Worm (Caenorhabditis elegans) whole organism, L3 larva: ENCODE measurements around the gene nlp-26.

Experiments used
- ZK546.5 ChIP-seq: sonication (generic microtip); optimal IDR thresholded peaks from 2 replicates; lab custom pipeline; 2017; ENCODE audit warnings: missing biosample characterization, missing genetic modification characterization
- ceh-82 ChIP-seq: fragments of 150-350 bp; optimal IDR thresholded peaks from 2 replicates; lab custom pipeline; 2014; ENCODE audit warnings: missing biosample characterization, missing genetic modification characterization
- elt-2 ChIP-seq: sonication (generic microtip); optimal IDR thresholded peaks from 2 replicates; lab custom pipeline; 2016; ENCODE audit warnings: missing genetic modification reagents, mild to moderate bottlenecking, missing genetic modification characterization, missing compliant biosample characterization
- nhr-28 ChIP-seq: fragments of 150-350 bp; optimal IDR thresholded peaks from 2 replicates; lab custom pipeline; 2014; ENCODE audit warnings: missing biosample characterization, missing genetic modification characterization
- nhr-76 ChIP-seq: fragments of 150-350 bp; sonication (generic microtip); optimal IDR thresholded peaks from 5 replicates; lab custom pipeline; 2014; ENCODE audit warnings: missing biosample characterization, missing genetic modification characterization
- sea-2 ChIP-seq: fragments of 150-350 bp; sonication (generic microtip); optimal IDR thresholded peaks from 4 replicates; lab custom pipeline; 2014; ENCODE audit warnings: missing biosample characterization, missing genetic modification reagents, missing genetic modification characterization
- snpc-4 ChIP-seq: fragments of 150-350 bp; optimal IDR thresholded peaks from 2 replicates; lab custom pipeline; 2014; ENCODE audit warnings: missing biosample characterization, missing genetic modification characterization
- tbx-2 ChIP-seq: sonication (generic microtip); optimal IDR thresholded peaks from 2 replicates; lab custom pipeline; 2016; ENCODE audit warnings: mild to moderate bottlenecking, missing genetic modification characterization, missing compliant biosample characterization

ce11 chrV:19624749-19625148 lies 11.5 kb downstream of the nlp-26 start, which contains the start of gene dyf-19:
- TF ChIP-seq ceh-82 (tag; lab: Kevin White, UChicago) (no peak), ZK546.5 (no peak), nhr-76 (tag; lab: Kevin White, UChicago) (no peak), sea-2 (no peak), tbx-2 (tag; lab: Kevin White, UChicago) (no peak), nhr-28 (tag; lab: Kevin White, UChicago) (no peak), snpc-4 (tag; lab: Kevin White, UChicago) (no peak), elt-2 (tag; lab: Kevin White, UChicago) (no peak)
